Worm (Caenorhabditis elegans): ENCODE data around the gene C45G9.5.

The C45G9.5 gene

DNA sequence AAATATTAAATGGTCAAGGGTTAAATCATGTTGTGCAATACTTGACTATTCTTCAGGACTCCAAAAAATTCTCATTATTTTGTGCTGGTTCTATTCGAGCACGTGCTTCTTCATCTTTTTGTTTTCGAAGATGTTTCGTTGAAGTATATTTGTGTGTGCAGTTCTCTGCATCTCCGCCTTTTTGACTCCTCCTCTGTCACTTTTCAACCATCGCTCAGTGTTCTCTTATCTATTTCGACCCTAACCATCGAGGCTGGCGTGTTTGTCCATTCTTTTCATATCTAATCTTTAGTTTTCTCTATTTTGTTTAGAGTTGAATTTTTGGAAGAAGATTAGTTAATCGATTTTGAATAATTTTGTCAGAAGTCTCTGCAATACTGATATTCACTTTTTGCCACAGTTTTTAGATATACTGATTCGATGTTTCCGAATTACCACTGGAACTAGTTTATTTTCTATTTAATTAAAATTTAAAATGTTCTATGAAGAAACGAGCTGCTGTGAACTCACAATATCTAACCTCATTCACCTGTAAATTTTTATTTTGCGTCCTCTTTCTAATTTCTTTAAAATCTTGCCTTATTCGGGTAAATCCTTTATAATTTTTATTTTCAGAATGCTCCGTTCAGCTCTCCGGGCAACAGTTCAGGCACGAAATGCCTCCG lies 29.4 kb downstream of the C45G9.5 start, which contains the start of gene alh-1:
Gene alh-1 (plus strand): TSS at position 615 of the 665 bp plus-strand sequence.
- TF ChIP-seq elt-2 (tag; optimal IDR thresholded peaks at IDR 0.05): peak; percentile 61
- TF ChIP-seq unc-86 (tag; optimal IDR thresholded peaks at IDR 0.05): no peak
- no peak for TF ChIP-seq unc-3 (GFP tag; conservative IDR thresholded peaks at IDR 0.05)
- TF ChIP-seq unc-3 (tag; optimal IDR thresholded peaks at IDR 0.05): no peak
- no peak for TF ChIP-seq C08G9.2 (tag; optimal IDR thresholded peaks at IDR 0.05)
- no peak for TF ChIP-seq C38D4.7 (GFP tag; optimal IDR thresholded peaks at IDR 0.05)
- TF ChIP-seq nfya-1 (tag; optimal IDR thresholded peaks at IDR 0.05): no peak
- no peak for TF ChIP-seq ceh-22 (tag; optimal IDR thresholded peaks at IDR 0.05)

DNA sequence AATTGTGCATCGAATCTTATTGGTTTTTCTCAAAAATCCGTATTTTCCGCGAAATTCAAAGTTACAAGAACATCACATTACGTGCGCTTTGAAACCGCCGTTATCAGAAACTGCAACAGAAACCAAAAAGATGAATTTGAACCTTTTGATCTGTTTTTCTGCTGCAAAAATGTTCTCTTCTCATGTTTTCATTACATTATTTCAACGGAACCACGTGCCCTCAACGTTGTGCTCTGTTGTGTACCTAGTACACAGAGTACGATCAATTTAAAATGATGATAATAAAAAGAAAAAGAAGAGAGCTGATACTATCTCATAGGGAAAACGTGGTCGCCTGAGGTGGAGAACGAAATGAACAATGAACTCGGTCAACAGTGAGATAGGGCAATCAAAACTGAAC lies 30.1 kb downstream of the C45G9.5 start:
- no peak for TF ChIP-seq mec-3 (tag; optimal IDR thresholded peaks at IDR 0.05; ENCODE audit: borderline replicate concordance)
- peak; percentile 15 for TF ChIP-seq elt-2 (tag; optimal IDR thresholded peaks at IDR 0.05)
- TF ChIP-seq npax-4 (tag; optimal IDR thresholded peaks at IDR 0.05): no peak
- TF ChIP-seq syd-9 (tag; optimal IDR thresholded peaks at IDR 0.05): no peak
- no peak for TF ChIP-seq tbx-2 (tag; optimal IDR thresholded peaks at IDR 0.05)
- no peak for TF ChIP-seq ceh-30 (tag; optimal IDR thresholded peaks at IDR 0.05)
- TF ChIP-seq unc-86 (tag; optimal IDR thresholded peaks at IDR 0.05): no peak
- no peak for TF ChIP-seq fax-1 (tag; optimal IDR thresholded peaks at IDR 0.05)

DNA sequence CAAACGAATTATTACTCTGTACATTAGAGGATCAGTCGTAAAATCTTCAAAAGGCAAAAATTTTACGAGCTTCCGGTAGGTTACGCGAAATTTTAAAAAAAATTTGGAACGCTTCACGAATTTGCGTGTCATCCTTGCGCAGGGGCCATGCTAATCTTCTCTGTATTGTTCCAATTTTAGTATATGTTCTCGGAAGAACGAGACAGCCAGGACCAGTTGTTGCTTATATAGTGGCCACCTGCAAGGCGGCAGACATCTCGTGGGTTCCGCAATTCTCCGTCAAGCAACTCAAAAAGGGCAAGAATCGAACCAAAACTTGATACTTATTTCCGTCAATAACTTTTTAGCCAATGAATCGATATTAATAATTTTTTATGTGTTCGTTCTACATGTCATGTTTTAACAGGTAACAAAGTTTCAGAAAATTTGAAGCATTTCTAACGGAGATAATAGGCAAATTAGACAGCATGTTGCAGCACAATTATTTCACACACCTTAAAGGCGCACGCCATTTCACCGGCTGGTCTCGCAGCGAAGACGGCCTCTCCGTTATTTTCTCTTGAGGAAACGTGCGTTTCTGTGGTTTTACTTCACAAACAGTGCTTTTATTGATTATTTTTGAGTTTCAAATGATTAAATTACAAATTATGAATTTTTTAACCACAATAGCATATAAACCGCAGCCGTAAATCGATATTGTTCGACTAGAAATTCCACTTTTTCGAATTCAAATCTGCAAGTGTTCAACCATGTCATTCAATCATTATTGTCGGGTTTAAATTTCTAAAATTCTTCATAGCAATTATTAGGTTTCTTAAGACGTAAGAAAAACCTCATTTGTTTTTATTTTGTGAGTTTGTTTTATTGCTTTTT lies 33.0 kb downstream of the C45G9.5 start:
- TF ChIP-seq pax-1 (tag; optimal IDR thresholded peaks at IDR 0.05): no peak
- peak; percentile 73 for TF ChIP-seq C38D4.7 (GFP tag; optimal IDR thresholded peaks at IDR 0.05)
- TF ChIP-seq ceh-6 (GFP tag; optimal IDR thresholded peaks at IDR 0.05): peak; percentile 69
- peak; percentile 25 for TF ChIP-seq ceh-31 (tag; optimal IDR thresholded peaks at IDR 0.05)
- peak; percentile 82 for TF ChIP-seq ets-4 (tag; optimal IDR thresholded peaks at IDR 0.05)
- TF ChIP-seq ceh-24 (tag; optimal IDR thresholded peaks at IDR 0.05): peak; percentile 54
- peak; percentile 57 for TF ChIP-seq sox-4 (tag; optimal IDR thresholded peaks at IDR 0.05)
- TF ChIP-seq fkh-10 (GFP tag; optimal IDR thresholded peaks at IDR 0.05): no peak
- TF ChIP-seq nhr-232 (tag; optimal IDR thresholded peaks at IDR 0.05): peak; percentile 57
- TF ChIP-seq ceh-19 (GFP tag; optimal IDR thresholded peaks at IDR 0.05): peak; percentile 73
- peak; percentile 75 for TF ChIP-seq ref-2 (tag; optimal IDR thresholded peaks at IDR 0.05)
- TF ChIP-seq C08G9.2 (tag; optimal IDR thresholded peaks at IDR 0.05): peak; percentile 39
- TF ChIP-seq fax-1 (tag; optimal IDR thresholded peaks at IDR 0.05): peak; percentile 54
- no peak for TF ChIP-seq pha-4 (tag; optimal IDR thresholded peaks at IDR 0.05)
- TF ChIP-seq hlh-30 (tag; optimal IDR thresholded peaks at IDR 0.05; ENCODE audit: insufficient read depth): no peak
- TF ChIP-seq unc-3 (GFP tag; conservative IDR thresholded peaks at IDR 0.05): 0 out of 2 replicates have a peak, but pooled peaks have one; percentile 52
- peak; percentile 25 for TF ChIP-seq unc-3 (tag; optimal IDR thresholded peaks at IDR 0.05)
- no peak for TF ChIP-seq odd-2 (tag; optimal IDR thresholded peaks at IDR 0.05)
- TF ChIP-seq sox-2 (GFP tag; IDR thresholded peaks at IDR 0.05): peak; percentile 60
- peak; percentile 46 for TF ChIP-seq sdc-2 (tag; optimal IDR thresholded peaks at IDR 0.05)
- TF ChIP-seq ceh-18 (tag; optimal IDR thresholded peaks at IDR 0.05): peak; percentile 38
- TF ChIP-seq hlh-15 (tag; optimal IDR thresholded peaks at IDR 0.05): no peak
- peak; percentile 49 for TF ChIP-seq lin-11 (tag; optimal IDR thresholded peaks at IDR 0.05)
- TF ChIP-seq nhr-11 (tag; optimal IDR thresholded peaks at IDR 0.05): no peak
- peak; percentile 4 for TF ChIP-seq pqm-1 (tag; optimal IDR thresholded peaks at IDR 0.05)
- no peak for TF ChIP-seq ceh-30 (tag; optimal IDR thresholded peaks at IDR 0.05)
- no peak for TF ChIP-seq ceh-48 (tag; optimal IDR thresholded peaks at IDR 0.05)
- no peak for TF ChIP-seq pag-3 (tag; optimal IDR thresholded peaks at IDR 0.05; ENCODE audit: borderline replicate concordance)
- peak; percentile 65 for TF ChIP-seq K02D7.2 (tag; optimal IDR thresholded peaks at IDR 0.05)
- no peak for TF ChIP-seq eyg-1 (tag; optimal IDR thresholded peaks at IDR 0.05)
- TF ChIP-seq ceh-45 (GFP tag; IDR thresholded peaks at IDR 0.05): peak; percentile 71
- peak; percentile 47 for TF ChIP-seq hlh-13 (GFP tag; optimal IDR thresholded peaks at IDR 0.05)
- TF ChIP-seq syd-9 (tag; optimal IDR thresholded peaks at IDR 0.05): no peak
- TF ChIP-seq unc-86 (tag; optimal IDR thresholded peaks at IDR 0.05): peak; percentile 57
- TF ChIP-seq T23F11.4 (GFP tag; optimal IDR thresholded peaks at IDR 0.05): peak; percentile 28
- no peak for TF ChIP-seq ama-1 (optimal IDR thresholded peaks at IDR 0.05)
- TF ChIP-seq elt-4 (tag; optimal IDR thresholded peaks at IDR 0.05): no peak
- peak; percentile 29 for TF ChIP-seq npax-4 (tag; optimal IDR thresholded peaks at IDR 0.05)
- no peak for TF ChIP-seq pros-1 (tag; optimal IDR thresholded peaks at IDR 0.05)
- peak; percentile 68 for TF ChIP-seq tbx-2 (tag; optimal IDR thresholded peaks at IDR 0.05)
